Worm (Caenorhabditis elegans) whole organism, L2 larva: ENCODE results near the gene cnc-5.

ENCODE experiments used
- Y55F3AM.14 ChIP-seq: fragments of 200-800 bp; sonication (Bioruptor generic); optimal IDR thresholded peaks from 2 replicates; lab custom pipeline; 2018; ENCODE audit warnings: mild to moderate bottlenecking, missing genetic modification characterization, missing compliant biosample characterization
- alr-1 ChIP-seq: fragments of 150-350 bp; optimal IDR thresholded peaks from 2 replicates; lab custom pipeline; 2014; ENCODE audit warnings: missing biosample characterization, missing genetic modification characterization
- ama-1 ChIP-seq: fragments of 150-350 bp; optimal IDR thresholded peaks from 2 replicates; lab custom pipeline; 2018; ENCODE audit warnings: inconsistent platforms
- ceh-82 ChIP-seq: fragments of 150-350 bp; optimal IDR thresholded peaks from 2 replicates; lab custom pipeline; 2014; ENCODE audit warnings: missing biosample characterization, missing genetic modification characterization
- crh-2 ChIP-seq: sonication (generic microtip); optimal IDR thresholded peaks from 2 replicates; lab custom pipeline; 2017; ENCODE audit warnings: missing biosample characterization, missing genetic modification characterization
- dmd-4 ChIP-seq: sonication (generic microtip); optimal IDR thresholded peaks from 2 replicates; lab custom pipeline; 2017; ENCODE audit warnings: missing biosample characterization, missing genetic modification characterization
- gmeb-1 ChIP-seq: fragments of 150-350 bp; optimal IDR thresholded peaks from 2 replicates; lab custom pipeline; 2014; ENCODE audit warnings: missing biosample characterization, missing genetic modification characterization
- lin-11 ChIP-seq: fragments of 150-350 bp; sonication (generic microtip); optimal IDR thresholded peaks from 2 replicates; lab custom pipeline; 2014; ENCODE audit warnings: missing biosample characterization, missing genetic modification characterization, inconsistent platforms, mixed read lengths
- lin-13 ChIP-seq: fragments of 150-350 bp; optimal IDR thresholded peaks from 2 replicates; lab custom pipeline; 2014; ENCODE audit warnings: missing biosample characterization, missing genetic modification reagents, missing genetic modification characterization
- mdl-1 ChIP-seq, 2 experiments: fragments of 150-350 bp in 1 of 2; sonication (generic microtip) in 1 of 2; optimal IDR thresholded peaks; 2 replicates each; lab custom pipeline; 2017; ENCODE audit warnings: missing biosample characterization in 2 of 2, missing genetic modification characterization in 2 of 2
- nhr-21 ChIP-seq: fragments of 150-350 bp; optimal IDR thresholded peaks from 2 replicates; lab custom pipeline; 2014; ENCODE audit warnings: missing biosample characterization, missing genetic modification characterization
- nhr-237 ChIP-seq: fragments of 150-350 bp; optimal IDR thresholded peaks from 2 replicates; lab custom pipeline; 2014; ENCODE audit warnings: missing biosample characterization, missing genetic modification characterization
- nhr-25 ChIP-seq: fragments of 150-350 bp; sonication (generic microtip); optimal IDR thresholded peaks from 3 replicates; lab custom pipeline; 2014; ENCODE audit warnings: missing biosample characterization, missing genetic modification characterization
- sem-4 ChIP-seq: fragments of 150-350 bp; optimal IDR thresholded peaks from 2 replicates; lab custom pipeline; 2014; ENCODE audit warnings: missing biosample characterization, missing genetic modification reagents, missing genetic modification characterization
- skn-1 ChIP-seq: sonication (generic microtip); optimal IDR thresholded peaks from 2 replicates; lab custom pipeline; 2017; ENCODE audit warnings: missing biosample characterization, missing genetic modification characterization
- sma-3 ChIP-seq: sonication (generic microtip); optimal IDR thresholded peaks from 2 replicates; lab custom pipeline; 2016; ENCODE audit warnings: missing genetic modification reagents, missing genetic modification characterization, missing compliant biosample characterization
- unc-39 ChIP-seq: fragments of 150-350 bp; optimal IDR thresholded peaks from 2 replicates; lab custom pipeline; 2014; ENCODE audit warnings: missing biosample characterization, missing genetic modification characterization
- zag-1 ChIP-seq: fragments of 150-350 bp; optimal IDR thresholded peaks from 2 replicates; lab custom pipeline; 2014; ENCODE audit warnings: missing biosample characterization, missing genetic modification characterization
- ztf-4 ChIP-seq: fragments of 150-350 bp; optimal IDR thresholded peaks from 2 replicates; lab custom pipeline; 2014; ENCODE audit warnings: missing biosample characterization, missing genetic modification characterization

cnc-5 gene

DNA sequence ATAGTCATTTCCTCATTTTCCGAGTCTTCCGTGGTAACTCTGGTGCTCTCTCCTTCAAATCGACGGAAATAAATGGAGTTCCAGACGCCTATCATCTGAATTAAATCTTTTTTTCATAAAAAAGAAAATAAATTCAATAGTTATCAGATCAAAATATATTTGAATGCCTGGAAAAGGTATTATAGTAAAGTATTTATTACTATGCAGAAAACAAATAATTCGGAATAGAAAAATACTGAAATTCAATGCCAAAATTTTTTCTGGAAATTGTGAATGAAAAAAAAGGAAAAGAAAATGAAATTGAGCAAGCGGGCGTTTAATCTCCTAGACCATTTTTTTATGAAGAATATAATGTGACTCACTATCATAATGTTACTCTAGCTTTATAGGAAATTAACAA lies 46.3 kb downstream of the cnc-5 start, which contains the start of gene C38C3.6:
Gene C38C3.6, minus strand, starts transcription at position 101 of the 400 bp plus-strand sequence.
- TF ChIP-seq gmeb-1 (no peak), lin-11 (tag; lab: Kevin White, UChicago) (no peak), sma-3 (no peak), ama-1 (lab: Kevin White, UChicago) (no peak)
- TF ChIP-seq, all 48 proteins: peak for 0

DNA sequence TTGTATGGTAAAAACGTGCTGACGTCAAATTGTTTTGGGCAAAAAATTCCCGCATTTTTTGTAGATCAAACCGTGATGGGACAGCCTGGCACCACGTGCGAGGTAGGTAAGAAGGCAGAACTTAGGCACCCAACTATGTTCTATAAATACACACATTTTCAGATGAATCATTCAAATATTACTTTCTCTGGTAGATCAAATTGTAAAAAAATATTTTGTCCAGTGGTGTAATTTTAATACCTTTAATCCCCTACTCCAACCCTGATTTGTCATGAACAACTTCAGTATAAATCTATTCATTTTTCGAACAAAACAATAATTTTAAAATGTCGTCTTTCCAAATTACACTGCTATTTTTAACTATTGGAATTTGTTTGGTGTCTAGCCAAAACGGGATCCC lies 49.3 kb downstream of the cnc-5 start, which contains the start of gene spig-7:
Gene spig-7, plus strand, starts transcription at position 301 of the 400 bp plus-strand sequence.
- TF ChIP-seq lin-13 (GFP tag; lab: Kevin White, UChicago) (no peak), mdl-1 (tag; optimal IDR thresholded peaks at IDR 0.05; lab: Kevin White, UChicago) (no peak), ceh-82 (tag; lab: Kevin White, UChicago) (no peak), unc-39 (tag; lab: Kevin White, UChicago) (no peak), nhr-25 (tag; lab: Kevin White, UChicago) (no peak), alr-1 (tag; lab: Kevin White, UChicago) (no peak), nhr-237 (tag; lab: Kevin White, UChicago) (no peak), zag-1 (no peak), Y55F3AM.14 (no peak)

DNA sequence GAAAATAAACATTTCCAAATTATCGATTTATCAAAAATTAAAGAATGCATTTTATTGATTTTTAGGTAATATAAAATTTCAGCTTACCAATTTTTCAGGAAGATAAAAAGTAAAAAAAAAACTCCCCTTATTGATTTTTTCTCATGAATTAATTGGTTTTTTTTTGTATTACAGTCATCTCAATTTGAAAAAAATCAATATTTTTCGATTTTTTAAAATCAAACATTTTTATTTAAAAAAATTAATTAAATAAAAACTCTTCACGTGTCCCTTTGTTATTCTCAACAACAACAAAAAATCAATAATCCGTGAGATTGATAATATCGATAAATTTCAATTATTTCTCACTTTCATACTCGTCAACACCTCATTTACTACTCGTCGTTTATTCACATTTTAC lies 50.2 kb downstream of the cnc-5 start, which contains the start of gene C38C3.3:
Gene C38C3.3, plus strand, starts transcription at position 301 of the 400 bp plus-strand sequence.
- TF ChIP-seq dmd-4 (tag; lab: Kevin White, UChicago) (no peak), nhr-21 (tag; lab: Kevin White, UChicago) (no peak), skn-1 (tag; lab: Kevin White, UChicago) (no peak), ztf-4 (tag; lab: Kevin White, UChicago) (no peak), crh-2 (tag; lab: Kevin White, UChicago) (no peak), sem-4 (tag; lab: Kevin White, UChicago) (no peak)
